Worm (Caenorhabditis elegans) whole organism, young adult: Measurements from ENCODE around the gene oga-1.

ENCODE experiments used
- B0336.3 ChIP-seq: fragments of 200-800 bp; sonication (Bioruptor generic); IDR thresholded peaks from 2 replicates; pipeline ENCODE4 v1.3.6; 2022; ENCODE audit warnings: missing genetic modification characterization, missing compliant biosample characterization
- D2030.7 ChIP-seq: fragments of 200-800 bp; sonication (Bioruptor generic); IDR thresholded peaks from 2 replicates; pipeline ENCODE4 v1.3.6; 2022; ENCODE audit warnings: missing genetic modification reagents, missing genetic modification characterization, missing compliant biosample characterization
- F33H1.4 ChIP-seq: fragments of 200-800 bp; sonication (Bioruptor generic); IDR thresholded peaks from 2 replicates; pipeline ENCODE4 v1.3.6; 2022; ENCODE audit warnings: missing genetic modification reagents, missing genetic modification characterization, missing compliant biosample characterization
- K11D2.4 ChIP-seq: fragments of 200-800 bp; sonication (Bioruptor generic); IDR thresholded peaks from 2 replicates; pipeline ENCODE4 v1.3.6; 2022; ENCODE audit warnings: missing genetic modification reagents, missing genetic modification characterization, missing compliant biosample characterization
- K12H6.12 ChIP-seq: fragments of 200-800 bp; sonication (Bioruptor generic); optimal IDR thresholded peaks from 2 replicates; lab custom pipeline; 2018; ENCODE audit warnings: mild to moderate bottlenecking, missing genetic modification characterization, missing compliant biosample characterization
- T07F8.4 ChIP-seq: sonication (generic microtip); optimal IDR thresholded peaks from 2 replicates; lab custom pipeline; 2016; ENCODE audit warnings: mild to moderate bottlenecking, missing genetic modification characterization, moderate library complexity, missing compliant biosample characterization
- T26A5.8 ChIP-seq: sonication (generic microtip); optimal IDR thresholded peaks from 2 replicates; lab custom pipeline; 2016; ENCODE audit warnings: missing genetic modification characterization, missing compliant biosample characterization
- Y56A3A.18 ChIP-seq: fragments of 200-800 bp; sonication (Bioruptor generic); IDR thresholded peaks from 2 replicates; pipeline ENCODE4 v1.3.6; 2022; ENCODE audit warnings: missing genetic modification reagents, missing genetic modification characterization, missing compliant biosample characterization
- Y67H2A.10 ChIP-seq: fragments of 200-800 bp; sonication (Bioruptor generic); conservative IDR thresholded peaks from 2 replicates; pipeline ENCODE4 v1.3.6; 2022; ENCODE audit warnings: missing genetic modification reagents, missing genetic modification characterization, missing compliant biosample characterization
- Y79H2A.3 ChIP-seq: fragments of 200-800 bp; sonication (Bioruptor generic); conservative IDR thresholded peaks from 2 replicates; pipeline ENCODE4 v1.3.6; 2022; ENCODE audit warnings: missing genetic modification reagents, missing genetic modification characterization, missing compliant biosample characterization
- ZK185.1 ChIP-seq: sonication (generic microtip); optimal IDR thresholded peaks from 2 replicates; lab custom pipeline; 2016; ENCODE audit warnings: mild to moderate bottlenecking, missing genetic modification characterization, missing compliant biosample characterization; ENCODE audit not compliant: poor library complexity, severe bottlenecking
- akir-1 ChIP-seq: fragments of 200-800 bp; sonication (Bioruptor generic); optimal IDR thresholded peaks from 2 replicates; lab custom pipeline; 2018; ENCODE audit warnings: mild to moderate bottlenecking, missing genetic modification characterization, moderate library complexity, missing compliant biosample characterization
- attf-3 ChIP-seq: fragments of 200-800 bp; sonication (Bioruptor generic); conservative IDR thresholded peaks from 2 replicates; pipeline ENCODE4 v1.3.6; 2022; ENCODE audit warnings: missing genetic modification reagents, missing genetic modification characterization, missing compliant biosample characterization
- attf-5 ChIP-seq: fragments of 200-800 bp; sonication (Bioruptor generic); optimal IDR thresholded peaks from 2 replicates; lab custom pipeline; 2018; ENCODE audit warnings: mild to moderate bottlenecking, missing genetic modification characterization, missing compliant biosample characterization
- cebp-1 ChIP-seq, 2 experiments: fragments of 200-800 bp in 1 of 2; sonication (Bioruptor generic) in 1 of 2; sonication (generic microtip) in 1 of 2; IDR thresholded peaks in 1 of 2; optimal IDR thresholded peaks in 1 of 2; 2 replicates each; pipeline versions ENCODE4 v1.3.6 to Lab custom; 2017 to 2022; ENCODE audit warnings: missing compliant biosample characterization in 2 of 2, missing genetic modification characterization in 2 of 2, mild to moderate bottlenecking in 1 of 2, missing genetic modification reagents in 1 of 2, moderate library complexity in 1 of 2
- cebp-2 ChIP-seq: fragments of 200-800 bp; sonication (Bioruptor generic); IDR thresholded peaks from 2 replicates; pipeline ENCODE4 v1.3.6; 2022; ENCODE audit warnings: missing genetic modification characterization, missing compliant biosample characterization
- ceh-100 ChIP-seq: fragments of 200-800 bp; sonication (Bioruptor generic); IDR thresholded peaks from 2 replicates; pipeline ENCODE4 v1.3.6; 2022; ENCODE audit warnings: missing genetic modification reagents, missing genetic modification characterization, missing compliant biosample characterization
- ceh-40 ChIP-seq: fragments of 200-800 bp; sonication (Bioruptor generic); IDR thresholded peaks from 2 replicates; pipeline ENCODE4 v1.3.6; 2022; ENCODE audit warnings: missing genetic modification characterization, missing compliant biosample characterization
- ceh-91 ChIP-seq: fragments of 200-800 bp; sonication (Bioruptor generic); IDR thresholded peaks from 2 replicates; pipeline ENCODE4 v1.3.6; 2022; ENCODE audit warnings: missing genetic modification reagents, missing genetic modification characterization, missing compliant biosample characterization
- dox-1 ChIP-seq: fragments of 200-800 bp; sonication (Bioruptor generic); IDR thresholded peaks from 2 replicates; pipeline ENCODE4 v1.3.6; 2022; ENCODE audit warnings: missing genetic modification reagents, missing genetic modification characterization, missing compliant biosample characterization
- egl-44 ChIP-seq: fragments of 200-800 bp; sonication (Bioruptor generic); IDR thresholded peaks from 2 replicates; pipeline ENCODE4 v1.3.6; 2022; ENCODE audit warnings: missing genetic modification reagents, missing genetic modification characterization, missing compliant biosample characterization
- ets-4 ChIP-seq: fragments of 200-800 bp; sonication (Bioruptor generic); optimal IDR thresholded peaks from 2 replicates; lab custom pipeline; 2018; ENCODE audit warnings: mild to moderate bottlenecking, missing genetic modification characterization, missing compliant biosample characterization
- hlh-26 ChIP-seq: fragments of 200-800 bp; sonication (Bioruptor generic); conservative IDR thresholded peaks from 2 replicates; pipeline ENCODE4 v1.3.6; 2022; ENCODE audit warnings: missing genetic modification reagents, missing genetic modification characterization, missing compliant biosample characterization
- hmg-1.2 ChIP-seq: fragments of 200-800 bp; sonication (Bioruptor generic); IDR thresholded peaks from 2 replicates; pipeline ENCODE4 v1.3.6; 2022; ENCODE audit warnings: missing genetic modification reagents, missing genetic modification characterization, missing compliant biosample characterization
- hsf-1 ChIP-seq: fragments of 200-800 bp; sonication (Bioruptor generic); IDR thresholded peaks from 2 replicates; pipeline ENCODE4 v1.3.6; 2022; ENCODE audit warnings: missing genetic modification reagents, missing genetic modification characterization, missing compliant biosample characterization
- lin-35 ChIP-seq, 3 experiments: fragments of 150-350 bp in 2 of 3; sonication (generic microtip) in 1 of 3; optimal IDR thresholded peaks; 2 replicates each; lab custom pipeline; 2014 to 2018; ENCODE audit warnings: missing biosample characterization in 3 of 3, missing genetic modification characterization in 3 of 3, missing genetic modification reagents in 3 of 3
- lsl-1 ChIP-seq: fragments of 200-800 bp; sonication (Bioruptor generic); optimal IDR thresholded peaks from 2 replicates; lab custom pipeline; 2018; ENCODE audit warnings: mild to moderate bottlenecking, missing genetic modification characterization, moderate library complexity, missing compliant biosample characterization
- lsy-27 ChIP-seq: sonication (generic microtip); optimal IDR thresholded peaks from 2 replicates; lab custom pipeline; 2017; ENCODE audit warnings: missing genetic modification characterization, mild to moderate bottlenecking, missing compliant biosample characterization, antibody characterized with exemption, missing genotype, borderline replicate concordance; ENCODE audit not compliant: insufficient read depth
- madf-10 ChIP-seq: sonication (generic microtip); optimal IDR thresholded peaks from 2 replicates; lab custom pipeline; 2016; ENCODE audit warnings: mild to moderate bottlenecking, missing genetic modification characterization, missing compliant biosample characterization
- mel-28 ChIP-seq: sonication (generic microtip); optimal IDR thresholded peaks from 2 replicates; lab custom pipeline; 2016; ENCODE audit warnings: borderline replicate concordance, mild to moderate bottlenecking, missing genetic modification characterization, missing compliant biosample characterization
- nfya-2 ChIP-seq: fragments of 200-800 bp; sonication (Bioruptor generic); IDR thresholded peaks from 2 replicates; pipeline ENCODE4 v1.3.6; 2022; ENCODE audit warnings: missing genetic modification reagents, missing genetic modification characterization, missing compliant biosample characterization
- nhr-120 ChIP-seq: fragments of 200-800 bp; sonication (Bioruptor generic); IDR thresholded peaks from 2 replicates; pipeline ENCODE4 v1.3.6; 2022; ENCODE audit warnings: missing genetic modification characterization, missing compliant biosample characterization
- nhr-179 ChIP-seq: sonication (generic microtip); optimal IDR thresholded peaks from 2 replicates; lab custom pipeline; 2016; ENCODE audit warnings: mild to moderate bottlenecking, missing genetic modification characterization, missing compliant biosample characterization
- pbrm-1 ChIP-seq: fragments of 200-800 bp; sonication (Bioruptor generic); IDR thresholded peaks from 2 replicates; pipeline ENCODE4 v1.3.6; 2022; ENCODE audit warnings: missing genetic modification reagents, missing genetic modification characterization, missing compliant biosample characterization
- sdz-38 ChIP-seq: sonication (generic microtip); optimal IDR thresholded peaks from 2 replicates; lab custom pipeline; 2016; ENCODE audit warnings: missing genotype, missing genetic modification characterization, missing compliant biosample characterization
- sea-2 ChIP-seq: fragments of 200-800 bp; sonication (Bioruptor generic); IDR thresholded peaks from 2 replicates; pipeline ENCODE4 v1.3.6; 2022; ENCODE audit warnings: missing genetic modification characterization, missing compliant biosample characterization
- snpc-3.4 ChIP-seq: sonication (generic microtip); optimal IDR thresholded peaks from 2 replicates; lab custom pipeline; 2017; ENCODE audit warnings: missing genetic modification characterization, mild to moderate bottlenecking, missing compliant biosample characterization, antibody characterized with exemption, moderate library complexity, missing genotype, missing genetic modification reagents
- somi-1 ChIP-seq: fragments of 200-800 bp; sonication (Bioruptor generic); optimal IDR thresholded peaks from 2 replicates; lab custom pipeline; 2018; ENCODE audit warnings: mild to moderate bottlenecking, missing genetic modification characterization, missing compliant biosample characterization
- unc-62 ChIP-seq: fragments of 150-350 bp; optimal IDR thresholded peaks from 2 replicates; lab custom pipeline; 2014; ENCODE audit warnings: missing biosample characterization, missing genetic modification reagents, missing genetic modification characterization
- zfh-2 ChIP-seq: fragments of 200-800 bp; sonication (Bioruptor generic); conservative IDR thresholded peaks from 2 replicates; pipeline ENCODE4 v1.3.6; 2022; ENCODE audit warnings: missing genetic modification reagents, missing genetic modification characterization, missing compliant biosample characterization
- ztf-28 ChIP-seq: fragments of 200-800 bp; sonication (Bioruptor generic); IDR thresholded peaks from 2 replicates; pipeline ENCODE4 v1.3.6; 2022; ENCODE audit warnings: missing genetic modification reagents, missing genetic modification characterization, missing compliant biosample characterization
- ztf-6 ChIP-seq: fragments of 200-800 bp; sonication (Bioruptor generic); IDR thresholded peaks from 2 replicates; pipeline ENCODE4 v1.3.6; 2022; ENCODE audit warnings: missing genetic modification reagents, missing genetic modification characterization, missing compliant biosample characterization

The oga-1 gene

ce11 chrX:9347380-9347979, at the start of gene oga-1 (continued):
- TF ChIP-seq ZK185.1 (tag; lab: Kevin White, UChicago): peak; percentile 23
- no peak for TF ChIP-seq unc-62
- no peak for TF ChIP-seq sea-2 (GFP tag; lab: Robert Waterston, UW)
- peak; percentile 82 for TF ChIP-seq hmg-1.2 (GFP tag; lab: Robert Waterston, UW)
- TF ChIP-seq cebp-2 (GFP tag; lab: Robert Waterston, UW): no peak
- TF ChIP-seq attf-5 (GFP tag; lab: Kevin White, UChicago): no peak
- TF ChIP-seq ztf-6 (GFP tag; lab: Robert Waterston, UW): no peak
- TF ChIP-seq egl-44: no peak
- peak; percentile 58; the same call in 1 of the 2 replicates for TF ChIP-seq K11D2.4 (GFP tag; lab: Robert Waterston, UW)
- TF ChIP-seq zfh-2 (GFP tag; lab: Robert Waterston, UW): no peak
- no peak for TF ChIP-seq mel-28 (tag; lab: Kevin White, UChicago)
- no peak; the same call in 1 of the 2 replicates for TF ChIP-seq dox-1
- TF ChIP-seq hlh-26 (GFP tag; lab: Robert Waterston, UW): no peak

- TF ChIP-seq sdz-38 (tag; lab: Kevin White, UChicago): no peak
- no peak for TF ChIP-seq D2030.7 (GFP tag; lab: Robert Waterston, UW)
- TF ChIP-seq ets-4 (GFP tag; lab: Kevin White, UChicago): no peak
- TF ChIP-seq lsl-1 (GFP tag; lab: Kevin White, UChicago): no peak
- TF ChIP-seq cebp-2 (GFP tag; lab: Robert Waterston, UW): no peak
- TF ChIP-seq cebp-1 (GFP tag; IDR thresholded peaks at IDR 0.05; lab: Robert Waterston, UW): no peak
- no peak for TF ChIP-seq cebp-1 (tag; optimal IDR thresholded peaks at IDR 0.05; lab: Kevin White, UChicago)
- no peak for TF ChIP-seq B0336.3 (GFP tag; lab: Robert Waterston, UW)
- no peak for TF ChIP-seq T07F8.4
- no peak for TF ChIP-seq ztf-28 (GFP tag; lab: Robert Waterston, UW)
- no peak for TF ChIP-seq nhr-179
- TF ChIP-seq nfya-2 (GFP tag; lab: Robert Waterston, UW): no peak
- no peak for TF ChIP-seq snpc-3.4 (tag; lab: Kevin White, UChicago)
- no peak for TF ChIP-seq pbrm-1
- TF ChIP-seq lsy-27 (tag; lab: Kevin White, UChicago): no peak
- no peak for TF ChIP-seq ceh-40 (GFP tag; lab: Robert Waterston, UW)
- no peak for TF ChIP-seq F33H1.4 (GFP tag; lab: Robert Waterston, UW)
- no peak for TF ChIP-seq K12H6.12 (tag; lab: Kevin White, UChicago)
- no peak for TF ChIP-seq attf-3 (GFP tag; lab: Robert Waterston, UW)
- no peak for TF ChIP-seq dox-1
Observed at ce11 chrX:9393750-9394149, 46.5 kb upstream of the oga-1 start, which contains the start of gene C23F12.9. C23F12.9 (plus strand) TSS chrX:9394050.

- TF ChIP-seq madf-10 (tag; lab: Kevin White, UChicago): no peak
- no peak for TF ChIP-seq nhr-120 (GFP tag; lab: Robert Waterston, UW)
- TF ChIP-seq Y79H2A.3: no peak
- TF ChIP-seq ZK185.1 (tag; lab: Kevin White, UChicago): no peak
- no peak for TF ChIP-seq somi-1 (GFP tag; lab: Kevin White, UChicago)
- no peak for TF ChIP-seq hsf-1 (GFP tag; lab: Robert Waterston, UW)
- TF ChIP-seq lin-35 (GFP tag; optimal IDR thresholded peaks at IDR 0.05; lab: Kevin White, UChicago): no peak
- TF ChIP-seq ceh-91: no peak
- TF ChIP-seq Y56A3A.18: no peak
- TF ChIP-seq cebp-2 (GFP tag; lab: Robert Waterston, UW): no peak
- TF ChIP-seq T26A5.8 (tag; lab: Kevin White, UChicago): no peak
- TF ChIP-seq akir-1: no peak
- no peak for TF ChIP-seq Y67H2A.10 (GFP tag; lab: Robert Waterston, UW)
- TF ChIP-seq ceh-100 (GFP tag; lab: Robert Waterston, UW): no peak
- no peak for TF ChIP-seq unc-62
- no peak for TF ChIP-seq mel-28 (tag; lab: Kevin White, UChicago)
Observed at ce11 chrX:9391345-9391744, 44.1 kb upstream of the oga-1 start, which contains the start of gene C23F12.3. C23F12.3 (plus strand) TSS chrX:9391645.
